Fruit fly (Drosophila melanogaster) whole organism, embryonic: ENCODE measurements around the gene Mkp3.

Source experiments
- Atf-2 ChIP-seq: fragments of 200-800 bp; sonication (Bioruptor generic); optimal IDR thresholded peaks from 2 replicates; lab custom pipeline; 2016; ENCODE audit warnings: missing biosample characterization, missing genetic modification characterization
- CG1024 ChIP-seq: fragments of 200-800 bp; sonication (Bioruptor generic); IDR thresholded peaks from 2 replicates; pipeline ENCODE4 v1.3.6; 2022; ENCODE audit warnings: missing biosample characterization, missing genetic modification characterization
- CG10462 ChIP-seq: fragments of 200-800 bp; sonication (Bioruptor generic); optimal IDR thresholded peaks from 2 replicates; lab custom pipeline; 2016; ENCODE audit warnings: missing biosample characterization, missing genetic modification characterization
- CG11398 ChIP-seq: fragments of 200-800 bp; sonication (Bioruptor generic); optimal IDR thresholded peaks from 2 replicates; lab custom pipeline; 2016; ENCODE audit warnings: missing biosample characterization, missing genetic modification characterization
- CG11504 ChIP-seq: fragments of 200-800 bp; sonication (Bioruptor generic); optimal IDR thresholded peaks from 3 replicates; lab custom pipeline; 2019; ENCODE audit warnings: missing biosample characterization, mild to moderate bottlenecking, missing genetic modification characterization, moderate library complexity
- CG11560 ChIP-seq: fragments of 200-800 bp; sonication (Bioruptor generic); IDR thresholded peaks from 3 replicates; pipeline ENCODE4 v1.3.6; 2022; ENCODE audit warnings: missing biosample characterization, missing genetic modification characterization
- CG11695 ChIP-seq: fragments of 200-800 bp; sonication (Bioruptor generic); IDR thresholded peaks from 3 replicates; pipeline ENCODE4 v1.3.6; 2022; ENCODE audit warnings: missing biosample characterization, missing genetic modification characterization
- CG12071 ChIP-seq: fragments of 200-800 bp; sonication (Bioruptor generic); optimal IDR thresholded peaks from 3 replicates; lab custom pipeline; 2018; ENCODE audit warnings: missing biosample characterization, mild to moderate bottlenecking, missing genetic modification characterization
- CG12219 ChIP-seq: fragments of 200-800 bp; sonication (Bioruptor generic); optimal IDR thresholded peaks from 3 replicates; lab custom pipeline; 2018; ENCODE audit warnings: missing biosample characterization, mild to moderate bottlenecking, missing genetic modification characterization
- CG12744 ChIP-seq: fragments of 200-800 bp; sonication (Bioruptor generic); optimal IDR thresholded peaks from 2 replicates; lab custom pipeline; 2016; ENCODE audit warnings: missing biosample characterization, missing genetic modification characterization
- CG15696 ChIP-seq: fragments of 200-800 bp; sonication (Bioruptor generic); optimal IDR thresholded peaks from 2 replicates; lab custom pipeline; 2019; ENCODE audit warnings: missing biosample characterization, mild to moderate bottlenecking, missing genetic modification characterization, moderate library complexity
- CG17385 ChIP-seq: fragments of 200-800 bp; sonication (Bioruptor generic); optimal IDR thresholded peaks from 3 replicates; lab custom pipeline; 2018; ENCODE audit warnings: missing biosample characterization, mild to moderate bottlenecking, missing genetic modification characterization
- CG18011 ChIP-seq: fragments of 200-800 bp; sonication (Bioruptor generic); optimal IDR thresholded peaks from 2 replicates; lab custom pipeline; 2017; ENCODE audit warnings: missing biosample characterization, missing genetic modification characterization, mild to moderate bottlenecking, moderate library complexity, missing genotype
- CG30403 ChIP-seq: fragments of 200-800 bp; sonication (Bioruptor generic); optimal IDR thresholded peaks from 3 replicates; lab custom pipeline; 2016; ENCODE audit warnings: missing biosample characterization, missing genetic modification characterization
- CG31441 ChIP-seq: fragments of 200-800 bp; sonication (Bioruptor generic); IDR thresholded peaks from 2 replicates; pipeline ENCODE4 v1.3.6; 2022; ENCODE audit warnings: missing biosample characterization, missing genetic modification characterization
- CG4854 ChIP-seq: fragments of 200-800 bp; sonication (Bioruptor generic); optimal IDR thresholded peaks from 2 replicates; lab custom pipeline; 2016; ENCODE audit warnings: missing biosample characterization, missing genetic modification characterization, inconsistent platforms
- CG6683 ChIP-seq: fragments of 200-800 bp; sonication (Bioruptor generic); optimal IDR thresholded peaks from 2 replicates; lab custom pipeline; 2017; ENCODE audit warnings: missing biosample characterization, mild to moderate bottlenecking, missing genetic modification characterization, missing genetic modification reagents
- CG6689 ChIP-seq: fragments of 200-800 bp; sonication (Bioruptor generic); IDR thresholded peaks from 2 replicates; pipeline ENCODE4 v1.3.6; 2022; ENCODE audit warnings: missing biosample characterization, missing genetic modification characterization
- CG7271 ChIP-seq: fragments of 200-800 bp; sonication (Bioruptor generic); optimal IDR thresholded peaks from 2 replicates; lab custom pipeline; 2018; ENCODE audit warnings: missing biosample characterization, mild to moderate bottlenecking, missing genetic modification characterization, moderate library complexity
- CG7372 ChIP-seq: fragments of 200-800 bp; sonication (Bioruptor generic); IDR thresholded peaks from 2 replicates; pipeline ENCODE4 v1.3.6; 2022; ENCODE audit warnings: missing biosample characterization, missing genetic modification characterization
- CG7745 ChIP-seq: fragments of 200-800 bp; sonication (Bioruptor generic); optimal IDR thresholded peaks from 2 replicates; lab custom pipeline; 2018; ENCODE audit warnings: missing biosample characterization, mild to moderate bottlenecking, missing genetic modification characterization, moderate library complexity
- CG7839 ChIP-seq: fragments of 200-800 bp; sonication (Bioruptor generic); optimal IDR thresholded peaks from 3 replicates; lab custom pipeline; 2018; ENCODE audit warnings: missing biosample characterization, mild to moderate bottlenecking, missing genetic modification characterization, moderate library complexity
- Drgx ChIP-seq: fragments of 200-800 bp; sonication (Bioruptor generic); IDR thresholded peaks from 2 replicates; pipeline ENCODE4 v1.3.6; 2022; ENCODE audit warnings: missing biosample characterization, missing genetic modification characterization
- Fer1 ChIP-seq: fragments of 200-800 bp; sonication (Bioruptor generic); optimal IDR thresholded peaks from 2 replicates; lab custom pipeline; 2017; ENCODE audit warnings: missing biosample characterization, mild to moderate bottlenecking, missing genetic modification characterization
- Gsc ChIP-seq: fragments of 200-800 bp; sonication (Bioruptor generic); IDR thresholded peaks from 2 replicates; pipeline ENCODE4 v1.3.6; 2022; ENCODE audit warnings: missing biosample characterization, missing genetic modification characterization
- HLH3B ChIP-seq: fragments of 200-800 bp; sonication (Bioruptor generic); IDR thresholded peaks from 2 replicates; pipeline ENCODE4 v1.3.6; 2022; ENCODE audit warnings: missing biosample characterization, missing genetic modification characterization
- Kr ChIP-seq: fragments of 200-800 bp; sonication (Bioruptor generic); optimal IDR thresholded peaks from 2 replicates; lab custom pipeline; 2017; ENCODE audit warnings: missing biosample characterization, mild to moderate bottlenecking, missing genetic modification characterization
- MTF-1 ChIP-seq: fragments of 200-800 bp; sonication (Bioruptor generic); optimal IDR thresholded peaks from 2 replicates; lab custom pipeline; 2018; ENCODE audit warnings: missing biosample characterization, mild to moderate bottlenecking, missing genetic modification characterization, borderline replicate concordance
- Max ChIP-seq: fragments of 200-800 bp; sonication (Bioruptor generic); optimal IDR thresholded peaks from 2 replicates; lab custom pipeline; 2016; ENCODE audit warnings: missing biosample characterization, mild to moderate bottlenecking, missing genetic modification characterization
- Meics ChIP-seq: fragments of 200-800 bp; sonication (Bioruptor generic); optimal IDR thresholded peaks from 2 replicates; lab custom pipeline; 2017; ENCODE audit warnings: missing biosample characterization, mild to moderate bottlenecking, missing genetic modification characterization
- NFAT ChIP-seq: fragments of 200-800 bp; sonication (Bioruptor generic); IDR thresholded peaks from 2 replicates; pipeline ENCODE4 v1.3.6; 2022; ENCODE audit warnings: missing biosample characterization, missing genetic modification characterization
- Nf-YA ChIP-seq: fragments of 200-800 bp; sonication (Bioruptor generic); IDR thresholded peaks from 2 replicates; pipeline ENCODE4 v1.3.6; 2022; ENCODE audit warnings: missing biosample characterization, missing genetic modification characterization
- PHDP ChIP-seq: fragments of 200-800 bp; sonication (Bioruptor generic); optimal IDR thresholded peaks from 3 replicates; lab custom pipeline; 2018; ENCODE audit warnings: missing biosample characterization, mild to moderate bottlenecking, missing genetic modification characterization, moderate library complexity
- Poxn ChIP-seq: fragments of 200-800 bp; sonication (Bioruptor generic); IDR thresholded peaks from 2 replicates; pipeline ENCODE4 v1.3.6; 2022; ENCODE audit warnings: missing biosample characterization, missing genetic modification characterization
- Sin3A ChIP-seq: fragments of >200 bp; optimal IDR thresholded peaks from 2 replicates; lab custom pipeline; 2018
- Xbp1 ChIP-seq: fragments of 200-800 bp; sonication (Bioruptor generic); optimal IDR thresholded peaks from 3 replicates; lab custom pipeline; 2016; ENCODE audit warnings: missing biosample characterization, mild to moderate bottlenecking, missing genetic modification characterization
- bowl ChIP-seq: fragments of 200-800 bp; sonication (Bioruptor generic); IDR thresholded peaks from 2 replicates; pipeline ENCODE4 v1.3.6; 2022; ENCODE audit warnings: missing biosample characterization, missing genetic modification characterization
- dm ChIP-seq: fragments of 200-800 bp; sonication (Bioruptor generic); optimal IDR thresholded peaks from 3 replicates; lab custom pipeline; 2016; ENCODE audit warnings: missing biosample characterization, missing genetic modification characterization
- dmrt99B ChIP-seq: fragments of 200-800 bp; sonication (Bioruptor generic); optimal IDR thresholded peaks from 2 replicates; lab custom pipeline; 2018; ENCODE audit warnings: missing biosample characterization, mild to moderate bottlenecking, missing genetic modification characterization, moderate library complexity
- gcm2 ChIP-seq: fragments of 200-800 bp; sonication (Bioruptor generic); optimal IDR thresholded peaks from 2 replicates; lab custom pipeline; 2016; ENCODE audit warnings: missing biosample characterization, missing genetic modification characterization
- grn ChIP-seq: fragments of 200-800 bp; sonication (Bioruptor generic); optimal IDR thresholded peaks from 3 replicates; lab custom pipeline; 2017; ENCODE audit warnings: missing biosample characterization, missing genetic modification characterization
- gsb-n ChIP-seq: fragments of 200-800 bp; sonication (Bioruptor generic); optimal IDR thresholded peaks from 3 replicates; lab custom pipeline; 2018; ENCODE audit warnings: missing biosample characterization, mild to moderate bottlenecking, missing genetic modification characterization
- ham ChIP-seq: fragments of 200-800 bp; sonication (Bioruptor generic); IDR thresholded peaks from 2 replicates; pipeline ENCODE4 v1.3.6; 2022; ENCODE audit warnings: missing biosample characterization, missing genetic modification characterization
- hbn ChIP-seq: fragments of 200-800 bp; sonication (Bioruptor generic); IDR thresholded peaks from 2 replicates; pipeline ENCODE4 v1.3.6; 2022; ENCODE audit warnings: missing biosample characterization, missing genetic modification characterization; ENCODE audit not compliant: partially characterized antibody
- ind ChIP-seq: fragments of 200-800 bp; sonication (Bioruptor generic); optimal IDR thresholded peaks from 3 replicates; lab custom pipeline; 2016; ENCODE audit warnings: missing biosample characterization, missing genetic modification characterization
- org-1 ChIP-seq: fragments of 200-800 bp; sonication (Bioruptor generic); optimal IDR thresholded peaks from 2 replicates; lab custom pipeline; 2017; ENCODE audit warnings: missing biosample characterization, missing genetic modification characterization
- prd ChIP-seq, 3 experiments: fragments of >200 bp in 2 of 3; fragments of 200-800 bp in 1 of 3; sonication (Bioruptor generic) in 1 of 3; optimal IDR thresholded peaks in 2 of 3; IDR thresholded peaks in 1 of 3; 2 replicates in 2 of 3; 3 replicates in 1 of 3; pipeline versions ENCODE4 v1.3.6 to Lab custom; 2017 to 2022; ENCODE audit warnings: missing biosample characterization in 1 of 3, missing genetic modification characterization in 1 of 3
- repo ChIP-seq: fragments of 200-800 bp; sonication (Bioruptor generic); optimal IDR thresholded peaks from 2 replicates; lab custom pipeline; 2016; ENCODE audit warnings: missing biosample characterization, missing genetic modification characterization
- sob ChIP-seq: fragments of 200-800 bp; sonication (Bioruptor generic); IDR thresholded peaks from 2 replicates; pipeline ENCODE4 v1.3.6; 2022; ENCODE audit warnings: missing biosample characterization, missing genetic modification characterization
- stwl ChIP-seq: fragments of 200-800 bp; sonication (Bioruptor generic); optimal IDR thresholded peaks from 3 replicates; lab custom pipeline; 2018; ENCODE audit warnings: missing biosample characterization, mild to moderate bottlenecking, missing genetic modification characterization, moderate library complexity
- trem ChIP-seq: fragments of 200-800 bp; optimal IDR thresholded peaks from 3 replicates; lab custom pipeline; 2019; ENCODE audit warnings: missing biosample characterization, mild to moderate bottlenecking, missing genetic modification characterization, moderate library complexity
- ttk ChIP-seq: fragments of 200-800 bp; sonication (Bioruptor generic); IDR thresholded peaks from 2 replicates; pipeline ENCODE4 v2.1.2; 2022; ENCODE audit warnings: missing biosample characterization, missing genetic modification characterization

The Mkp3 gene

DNA sequence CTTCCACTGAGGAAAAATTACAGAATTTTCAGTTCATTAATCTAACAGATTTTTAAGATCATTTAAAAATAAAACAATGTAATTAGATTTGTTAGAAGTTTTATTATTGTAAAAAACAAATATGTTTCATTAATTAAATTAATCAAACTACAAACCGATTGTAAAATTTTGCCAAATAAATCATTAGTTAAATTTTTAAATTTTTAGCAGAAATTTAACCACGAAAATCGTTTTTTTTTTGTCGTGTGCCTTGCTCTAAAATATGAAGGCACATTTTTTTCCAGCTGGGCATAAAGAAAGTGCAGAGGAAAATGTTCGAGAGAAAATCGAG, 12.4 kb downstream of the Mkp3 start (continued):
- TF ChIP-seq gcm2 (GFP tag; lab: Kevin White, UChicago) = no peak
- no peak for TF ChIP-seq CG12744
- peak; percentile 56 for TF ChIP-seq CG30403 (GFP tag; lab: Kevin White, UChicago)
- TF ChIP-seq Poxn = no peak
- TF ChIP-seq CG1024 (GFP tag; lab: Robert Waterston, UW) = no peak
- TF ChIP-seq MTF-1 (GFP tag; lab: Kevin White, UChicago) = no peak
- peak; percentile 65 for TF ChIP-seq PHDP (tag; lab: Kevin White, UChicago)
- no peak for TF ChIP-seq CG4854
- TF ChIP-seq CG18011 (GFP tag; lab: Kevin White, UChicago) = no peak
- no peak for TF ChIP-seq sob (GFP tag; lab: Robert Waterston, UW)
- TF ChIP-seq dm (GFP tag; lab: Kevin White, UChicago) = no peak
- peak; percentile 70 for TF ChIP-seq gsb-n
- TF ChIP-seq CG7372 (GFP tag; lab: Robert Waterston, UW) = no peak
- TF ChIP-seq Xbp1 (GFP tag; lab: Kevin White, UChicago) = peak; percentile 34
- no peak for TF ChIP-seq grn (GFP tag; lab: Kevin White, UChicago)
- TF ChIP-seq ttk (GFP tag; lab: Robert Waterston, UW) = no peak
- TF ChIP-seq NFAT (GFP tag; lab: Robert Waterston, UW) = no peak
- no peak for TF ChIP-seq CG12219 (GFP tag; lab: Kevin White, UChicago)
- no peak for TF ChIP-seq Kr
- peak; percentile 43 for TF ChIP-seq CG17385
- TF ChIP-seq hbn (GFP tag; lab: Robert Waterston, UW) = no peak
- TF ChIP-seq stwl = no peak
- no peak for TF ChIP-seq org-1 (GFP tag; lab: Kevin White, UChicago)
- TF ChIP-seq CG12071 (GFP tag; lab: Kevin White, UChicago) = no peak
- TF ChIP-seq Gsc (GFP tag; lab: Robert Waterston, UW) = no peak
- no peak for TF ChIP-seq prd (optimal IDR thresholded peaks at IDR 0.05; lab: Kevin White, UChicago)
- no peak for TF ChIP-seq prd (GFP tag; IDR thresholded peaks at IDR 0.05; lab: Robert Waterston, UW)
- no peak for TF ChIP-seq Max (GFP tag; lab: Kevin White, UChicago)
- TF ChIP-seq CG15696 (tag; lab: Kevin White, UChicago) = no peak
- no peak for TF ChIP-seq Fer1 (GFP tag; lab: Kevin White, UChicago)
- TF ChIP-seq CG11504 (tag; lab: Kevin White, UChicago) = peak; percentile 75
- no peak for TF ChIP-seq CG7745 (tag; lab: Kevin White, UChicago)
- no peak for TF ChIP-seq CG10462 (GFP tag; lab: Kevin White, UChicago)
- TF ChIP-seq CG7839 (tag; lab: Kevin White, UChicago) = peak; percentile 69
- no peak for TF ChIP-seq Atf-2 (GFP tag; lab: Kevin White, UChicago)
- TF ChIP-seq CG7271 (tag; lab: Kevin White, UChicago) = no peak
- TF ChIP-seq dmrt99B (tag; lab: Kevin White, UChicago) = peak; percentile 77
- TF ChIP-seq Drgx (GFP tag; lab: Robert Waterston, UW) = no peak
- no peak for TF ChIP-seq CG6683 (GFP tag; lab: Kevin White, UChicago)
- TF ChIP-seq ham (GFP tag; lab: Robert Waterston, UW) = no peak
- no peak for TF ChIP-seq Sin3A (lab: Kevin White, UChicago)
- TF ChIP-seq Meics (GFP tag; lab: Kevin White, UChicago) = peak; percentile 21
- TF ChIP-seq CG6689 (GFP tag; lab: Robert Waterston, UW) = no peak
- no peak for TF ChIP-seq ind
- no peak for TF ChIP-seq bowl (GFP tag; lab: Robert Waterston, UW)
- TF ChIP-seq CG11560 (tag; lab: Robert Waterston, UW) = no peak
- TF ChIP-seq HLH3B = 0 out of 2 replicates have a peak, but pooled peaks have one; percentile 30
- TF ChIP-seq CG31441 (GFP tag; lab: Robert Waterston, UW) = peak; percentile 81
- no peak for TF ChIP-seq Nf-YA (GFP tag; lab: Robert Waterston, UW)
- no peak for TF ChIP-seq repo (GFP tag; lab: Kevin White, UChicago)
- TF ChIP-seq CG11398 (GFP tag; lab: Kevin White, UChicago) = no peak
- TF ChIP-seq trem = peak; percentile 46
- TF ChIP-seq CG11695 (GFP tag; lab: Robert Waterston, UW) = 0 out of 3 replicates have a peak, but pooled peaks have one; percentile 9
